Comparison of ENCODE assay signal across 2 worm cellular contexts in genomic region chrIV:1063058-1063457, ce11.
TF ChIP-seq lines count a peak whose summit lies in the region.

No protein-coding gene starts in this region.

TF ChIP-seq in whole organism, L4 larva, 104 proteins besides CTCF, POLR2A, EP300 and RAD21:
- TF ChIP-seq hif-1 (tag; optimal IDR thresholded peaks at IDR 0.05; lab: Kevin White, UChicago) (no peak), nhr-237 (tag; optimal IDR thresholded peaks at IDR 0.05; lab: Kevin White, UChicago) (no peak), madf-5 (GFP tag; IDR thresholded peaks at IDR 0.05; lab: Robert Waterston, UW) (no peak), daf-12 (tag; optimal IDR thresholded peaks at IDR 0.05; lab: Kevin White, UChicago) (no peak), dmd-8 (GFP tag; IDR thresholded peaks at IDR 0.05; lab: Robert Waterston, UW) (no peak), egl-27 (tag; optimal IDR thresholded peaks at IDR 0.05; lab: Kevin White, UChicago) (no peak), dpl-1 (GFP tag; optimal IDR thresholded peaks at IDR 0.05; lab: Kevin White, UChicago) (no peak), dmd-6 (GFP tag; IDR thresholded peaks at IDR 0.05; lab: Robert Waterston, UW) (no peak), F49E8.2 (tag; optimal IDR thresholded peaks at IDR 0.05; lab: Kevin White, UChicago; ENCODE audit: borderline replicate concordance) (no peak), daf-16 (GFP tag; optimal IDR thresholded peaks at IDR 0.05; lab: Kevin White, UChicago) (no peak), daf-16 (tag; optimal IDR thresholded peaks at IDR 0.05; lab: Kevin White, UChicago) (peak; percentile 6), nhr-42 (GFP tag; IDR thresholded peaks at IDR 0.05; lab: Robert Waterston, UW) (no peak), zfp-3 (GFP tag; conservative IDR thresholded peaks at IDR 0.05; lab: Robert Waterston, UW) (no peak), ztf-11 (tag; optimal IDR thresholded peaks at IDR 0.05; lab: Kevin White, UChicago) (no peak), lim-7 (GFP tag; IDR thresholded peaks at IDR 0.05; lab: Robert Waterston, UW) (no peak), Y48G9A.11 (GFP tag; IDR thresholded peaks at IDR 0.05; lab: Robert Waterston, UW) (0 out of 2 replicates have a peak, but pooled peaks have one; percentile 16), R02D3.7 (tag; optimal IDR thresholded peaks at IDR 0.05; lab: Kevin White, UChicago) (no peak), mdt-29 (GFP tag; IDR thresholded peaks at IDR 0.05; lab: Robert Waterston, UW) (no peak)

TF ChIP-seq in whole organism, young adult, 124 proteins besides CTCF, POLR2A, EP300 and RAD21:
- TF ChIP-seq dpl-1 (GFP tag; optimal IDR thresholded peaks at IDR 0.05; lab: Kevin White, UChicago), result no peak
- TF ChIP-seq efl-1 (GFP tag; optimal IDR thresholded peaks at IDR 0.05; lab: Kevin White, UChicago), result no peak
- TF ChIP-seq ceh-58 (GFP tag; IDR thresholded peaks at IDR 0.05; lab: Robert Waterston, UW), result no peak
- no peak for TF ChIP-seq ZK185.1 (tag; optimal IDR thresholded peaks at IDR 0.05; lab: Kevin White, UChicago; ENCODE audit: poor library complexity, severe bottlenecking)
- TF ChIP-seq ceh-79 (tag; optimal IDR thresholded peaks at IDR 0.05; lab: Kevin White, UChicago), result no peak
- no peak for TF ChIP-seq ccch-3 (GFP tag; optimal IDR thresholded peaks at IDR 0.05; lab: Kevin White, UChicago)
- TF ChIP-seq let-526 (GFP tag; IDR thresholded peaks at IDR 0.05; lab: Robert Waterston, UW), result no peak
- no peak for TF ChIP-seq unc-62 (GFP tag; optimal IDR thresholded peaks at IDR 0.05; lab: Kevin White, UChicago)
- no peak for TF ChIP-seq lin-40 (tag; optimal IDR thresholded peaks at IDR 0.05; lab: Kevin White, UChicago)
- TF ChIP-seq F22D6.2 (tag; optimal IDR thresholded peaks at IDR 0.05; lab: Kevin White, UChicago), result no peak
- no peak for TF ChIP-seq nfyb-1 (GFP tag; IDR thresholded peaks at IDR 0.05; lab: Robert Waterston, UW)
- TF ChIP-seq B0261.1 (tag; optimal IDR thresholded peaks at IDR 0.05; lab: Kevin White, UChicago), result peak; percentile 51
- TF ChIP-seq ets-4 (GFP tag; optimal IDR thresholded peaks at IDR 0.05; lab: Kevin White, UChicago), result no peak
- no peak for TF ChIP-seq snpc-1.3 (tag; optimal IDR thresholded peaks at IDR 0.05; lab: Kevin White, UChicago; ENCODE audit: insufficient read depth)
- no peak for TF ChIP-seq hsf-1 (GFP tag; IDR thresholded peaks at IDR 0.05; lab: Robert Waterston, UW)
- TF ChIP-seq F33H1.4 (GFP tag; IDR thresholded peaks at IDR 0.05; lab: Robert Waterston, UW), result no peak
- peak; percentile 24; the same call in 1 of the 2 replicates for TF ChIP-seq attf-3 (GFP tag; conservative IDR thresholded peaks at IDR 0.05; lab: Robert Waterston, UW)
- TF ChIP-seq nfya-2 (GFP tag; IDR thresholded peaks at IDR 0.05; lab: Robert Waterston, UW), result no peak
- no peak for TF ChIP-seq nhr-90 (tag; optimal IDR thresholded peaks at IDR 0.05; lab: Kevin White, UChicago)
- peak; percentile 21 for TF ChIP-seq rpc-1 (optimal IDR thresholded peaks at IDR 0.05; lab: Kevin White, UChicago)
- TF ChIP-seq rpc-1 (tag; optimal IDR thresholded peaks at IDR 0.05; lab: Kevin White, UChicago), result peak; percentile 62
- TF ChIP-seq bed-2 (GFP tag; IDR thresholded peaks at IDR 0.05; lab: Robert Waterston, UW), result no peak
- peak; percentile 76 for TF ChIP-seq tbp1 (GFP tag; optimal IDR thresholded peaks at IDR 0.05; lab: Kevin White, UChicago)
- TF ChIP-seq sea-2 (GFP tag; IDR thresholded peaks at IDR 0.05; lab: Robert Waterston, UW), result no peak
- TF ChIP-seq lin-35 (GFP tag; optimal IDR thresholded peaks at IDR 0.05; lab: Kevin White, UChicago), result no peak
